Worm (Caenorhabditis elegans) whole organism, L4/young adult: Measurements from ENCODE around the gene dpy-19.

Experiments
- W03F9.2 ChIP-seq: fragments of 150-350 bp; optimal IDR thresholded peaks from 2 replicates; lab custom pipeline; 2014; ENCODE audit warnings: missing biosample characterization, missing genetic modification characterization
- dao-5 ChIP-seq: sonication (generic microtip); optimal IDR thresholded peaks from 2 replicates; lab custom pipeline; 2016; ENCODE audit warnings: missing genotype, missing genetic modification characterization, moderate library complexity, missing compliant biosample characterization
- him-1 ChIP-seq: sonication (generic microtip); optimal IDR thresholded peaks from 2 replicates; lab custom pipeline; 2016; ENCODE audit warnings: missing genotype, missing genetic modification reagents, missing genetic modification characterization, missing compliant biosample characterization

ce11 chrIII:8700289-8700957, 33.1 kb upstream of the dpy-19 start, which contains the start of the genes sdz-1 and vps-33.1:
- TF ChIP-seq dao-5 (tag; lab: Kevin White, UChicago): no peak
- TF ChIP-seq W03F9.2 (tag; lab: Kevin White, UChicago): no peak
- no peak for TF ChIP-seq him-1 (tag; lab: Kevin White, UChicago)
